Worm (Caenorhabditis elegans): ENCODE measurements around the gene emb-1.

DNA sequence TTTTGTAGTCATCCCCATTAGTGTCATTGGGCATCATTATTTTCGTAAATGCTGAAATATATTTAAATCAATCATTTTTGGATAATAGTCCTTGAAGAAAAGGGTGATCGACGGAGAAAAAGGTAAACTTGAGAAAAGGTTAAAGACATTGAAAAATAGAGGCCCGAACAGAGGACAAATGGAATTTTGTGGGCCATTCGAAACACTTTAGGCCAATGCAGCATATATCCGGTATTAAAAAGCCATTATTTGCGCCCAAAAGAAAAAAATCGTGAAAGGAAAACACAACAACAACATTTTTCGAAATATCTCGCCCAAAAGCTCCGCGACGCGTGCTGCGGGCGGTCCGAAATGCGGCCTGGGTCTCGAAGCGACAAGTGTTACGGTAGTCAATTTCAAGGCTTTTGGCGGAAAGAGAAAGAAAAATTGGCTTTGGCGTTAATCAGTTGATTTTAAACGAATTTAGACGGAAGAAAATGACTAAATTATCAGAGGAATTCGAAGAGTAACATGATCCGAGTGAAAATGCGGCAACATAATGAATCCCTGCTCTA is 33.7 kb downstream of the emb-1 start, which contains the start of gene morc-1:
- TF ChIP-seq nhr-76 (tag; optimal IDR thresholded peaks at IDR 0.05) (no peak), hlh-1 (tag; optimal IDR thresholded peaks at IDR 0.05) (no peak), elt-3 (tag; optimal IDR thresholded peaks at IDR 0.05) (no peak), mep-1 (tag; optimal IDR thresholded peaks at IDR 0.05) (no peak), unc-62 (GFP tag; optimal IDR thresholded peaks at IDR 0.05) (no peak), nhr-28 (tag; optimal IDR thresholded peaks at IDR 0.05) (no peak)
